Worm (Caenorhabditis elegans) whole organism, L2 larva: Measurements from ENCODE around the gene Y69A2AR.24.
A peak's percentile ranks its signal among the peaks of the same experiment; 100 is the strongest.

Experiments used
- R02D3.7 ChIP-seq: fragments of 150-350 bp; optimal IDR thresholded peaks from 2 replicates; lab custom pipeline; 2014; ENCODE audit warnings: missing biosample characterization, missing genetic modification characterization
- Y55F3AM.14 ChIP-seq: fragments of 200-800 bp; sonication (Bioruptor generic); optimal IDR thresholded peaks from 2 replicates; lab custom pipeline; 2018; ENCODE audit warnings: mild to moderate bottlenecking, missing genetic modification characterization, missing compliant biosample characterization
- ZK546.5 ChIP-seq: sonication (generic microtip); optimal IDR thresholded peaks from 2 replicates; lab custom pipeline; 2017; ENCODE audit warnings: missing biosample characterization, missing genetic modification characterization
- alr-1 ChIP-seq: fragments of 150-350 bp; optimal IDR thresholded peaks from 2 replicates; lab custom pipeline; 2014; ENCODE audit warnings: missing biosample characterization, missing genetic modification characterization
- aly-2 ChIP-seq: fragments of 150-350 bp; optimal IDR thresholded peaks from 2 replicates; lab custom pipeline; 2014; ENCODE audit warnings: missing biosample characterization, missing genetic modification characterization
- blmp-1 ChIP-seq: sonication (generic microtip); optimal IDR thresholded peaks from 2 replicates; lab custom pipeline; 2017; ENCODE audit warnings: missing genetic modification characterization, mild to moderate bottlenecking, missing compliant biosample characterization, antibody characterized with exemption, moderate library complexity; ENCODE audit not compliant: insufficient read depth
- ceh-16 ChIP-seq: fragments of 150-350 bp; optimal IDR thresholded peaks from 2 replicates; lab custom pipeline; 2014; ENCODE audit warnings: missing biosample characterization, missing genetic modification characterization
- crh-2 ChIP-seq: sonication (generic microtip); optimal IDR thresholded peaks from 2 replicates; lab custom pipeline; 2017; ENCODE audit warnings: missing biosample characterization, missing genetic modification characterization
- dmd-4 ChIP-seq: sonication (generic microtip); optimal IDR thresholded peaks from 2 replicates; lab custom pipeline; 2017; ENCODE audit warnings: missing biosample characterization, missing genetic modification characterization
- egl-27 ChIP-seq: sonication (generic microtip); optimal IDR thresholded peaks from 3 replicates; lab custom pipeline; 2017; ENCODE audit warnings: missing biosample characterization, missing genetic modification reagents, missing genetic modification characterization
- elt-1 ChIP-seq: fragments of 150-350 bp; optimal IDR thresholded peaks from 2 replicates; lab custom pipeline; 2014; ENCODE audit warnings: missing biosample characterization, missing genetic modification characterization
- elt-3 ChIP-seq: sonication (generic microtip); optimal IDR thresholded peaks from 2 replicates; lab custom pipeline; 2017; ENCODE audit warnings: missing biosample characterization, missing genetic modification characterization
- gmeb-1 ChIP-seq: fragments of 150-350 bp; optimal IDR thresholded peaks from 2 replicates; lab custom pipeline; 2014; ENCODE audit warnings: missing biosample characterization, missing genetic modification characterization
- lin-13 ChIP-seq: fragments of 150-350 bp; optimal IDR thresholded peaks from 2 replicates; lab custom pipeline; 2014; ENCODE audit warnings: missing biosample characterization, missing genetic modification reagents, missing genetic modification characterization
- lin-39 ChIP-seq: fragments of 150-350 bp; optimal IDR thresholded peaks from 2 replicates; lab custom pipeline; 2014; ENCODE audit warnings: missing biosample characterization, missing genetic modification reagents, missing genetic modification characterization
- lsy-2 ChIP-seq, 2 experiments: fragments of 150-350 bp in 1 of 2; sonication (generic microtip) in 1 of 2; optimal IDR thresholded peaks; 2 replicates each; lab custom pipeline; 2014 to 2017; ENCODE audit warnings: missing biosample characterization in 2 of 2, missing genetic modification characterization in 2 of 2
- mab-5 ChIP-seq: fragments of 150-350 bp; optimal IDR thresholded peaks from 2 replicates; lab custom pipeline; 2014; ENCODE audit warnings: missing biosample characterization, missing genetic modification characterization
- mdl-1 ChIP-seq, 2 experiments: fragments of 150-350 bp in 1 of 2; sonication (generic microtip) in 1 of 2; optimal IDR thresholded peaks; 2 replicates each; lab custom pipeline; 2017; ENCODE audit warnings: missing biosample characterization in 2 of 2, missing genetic modification characterization in 2 of 2
- nhr-10 ChIP-seq: sonication (generic microtip); optimal IDR thresholded peaks from 2 replicates; lab custom pipeline; 2017; ENCODE audit warnings: missing biosample characterization, missing genetic modification characterization
- nhr-11 ChIP-seq: fragments of 150-350 bp; optimal IDR thresholded peaks from 2 replicates; lab custom pipeline; 2014; ENCODE audit warnings: missing biosample characterization, missing genetic modification characterization
- nhr-23 ChIP-seq: fragments of 150-350 bp; optimal IDR thresholded peaks from 2 replicates; lab custom pipeline; 2014; ENCODE audit warnings: missing biosample characterization, missing genetic modification reagents, missing genetic modification characterization
- nhr-237 ChIP-seq: fragments of 150-350 bp; optimal IDR thresholded peaks from 2 replicates; lab custom pipeline; 2014; ENCODE audit warnings: missing biosample characterization, missing genetic modification characterization
- nhr-25 ChIP-seq: fragments of 150-350 bp; sonication (generic microtip); optimal IDR thresholded peaks from 3 replicates; lab custom pipeline; 2014; ENCODE audit warnings: missing biosample characterization, missing genetic modification characterization
- nhr-6 ChIP-seq: fragments of 150-350 bp; optimal IDR thresholded peaks from 2 replicates; lab custom pipeline; 2014; ENCODE audit warnings: missing biosample characterization, missing genetic modification characterization
- peb-1 ChIP-seq: fragments of 150-350 bp; optimal IDR thresholded peaks from 2 replicates; lab custom pipeline; 2014; ENCODE audit warnings: missing biosample characterization, missing genetic modification characterization
- skn-1 ChIP-seq: sonication (generic microtip); optimal IDR thresholded peaks from 2 replicates; lab custom pipeline; 2017; ENCODE audit warnings: missing biosample characterization, missing genetic modification characterization
- sma-3 ChIP-seq: sonication (generic microtip); optimal IDR thresholded peaks from 2 replicates; lab custom pipeline; 2016; ENCODE audit warnings: missing genetic modification reagents, missing genetic modification characterization, missing compliant biosample characterization
- sma-9 ChIP-seq, 2 experiments: fragments of 150-350 bp in 1 of 2; sonication (generic microtip) in 1 of 2; optimal IDR thresholded peaks; 2 replicates each; lab custom pipeline; 2014 to 2016; ENCODE audit warnings: missing genetic modification characterization in 2 of 2, mild to moderate bottlenecking in 1 of 2, missing biosample characterization in 1 of 2, missing compliant biosample characterization in 1 of 2, missing genetic modification reagents in 1 of 2, moderate library complexity in 1 of 2
- zag-1 ChIP-seq: fragments of 150-350 bp; optimal IDR thresholded peaks from 2 replicates; lab custom pipeline; 2014; ENCODE audit warnings: missing biosample characterization, missing genetic modification characterization
- ztf-1 ChIP-seq: fragments of 200-800 bp; sonication (Bioruptor generic); conservative IDR thresholded peaks from 2 replicates; pipeline ENCODE4 v1.3.6; 2022; ENCODE audit warnings: missing genetic modification characterization, missing compliant biosample characterization
- ztf-11 ChIP-seq: sonication (generic microtip); optimal IDR thresholded peaks from 2 replicates; lab custom pipeline; 2017; ENCODE audit warnings: missing biosample characterization, missing genetic modification characterization
- ztf-4 ChIP-seq: fragments of 150-350 bp; optimal IDR thresholded peaks from 2 replicates; lab custom pipeline; 2014; ENCODE audit warnings: missing biosample characterization, missing genetic modification characterization

Y69A2AR.24 gene

ce11 chrIV:2561358-2561757 lies 2.5 kb downstream of the Y69A2AR.24 start, which contains the start of gene Y69A2AR.46:
Gene Y69A2AR.46 (plus strand): TSS chrIV:2561658.
- TF ChIP-seq mdl-1 (tag; optimal IDR thresholded peaks at IDR 0.05; lab: Kevin White, UChicago), result no peak

ce11 chrIV:2556211-2556610 lies 7.7 kb downstream of the Y69A2AR.24 start:
- TF ChIP-seq nhr-23 (tag; lab: Kevin White, UChicago) (no peak), alr-1 (tag; lab: Kevin White, UChicago) (no peak), peb-1 (tag; lab: Kevin White, UChicago) (no peak)
- TF ChIP-seq, all 48 proteins: peak for 0

ce11 chrIV:2552855-2553254 lies 11.0 kb downstream of the Y69A2AR.24 start:
- TF ChIP-seq egl-27 (no peak), Y55F3AM.14 (GFP tag; lab: Kevin White, UChicago) (peak; percentile 14), elt-3 (tag; lab: Kevin White, UChicago) (no peak)

ce11 chrIV:2552276-2552675 lies 11.6 kb downstream of the Y69A2AR.24 start:
- no peak for TF ChIP-seq blmp-1 (tag; lab: Kevin White, UChicago)
- no peak for TF ChIP-seq nhr-25 (tag; lab: Kevin White, UChicago)
- no peak for TF ChIP-seq crh-2 (tag; lab: Kevin White, UChicago)
- no peak for TF ChIP-seq ztf-4 (tag; lab: Kevin White, UChicago)
- no peak for TF ChIP-seq nhr-11 (tag; lab: Kevin White, UChicago)
- no peak for TF ChIP-seq ceh-16 (tag; lab: Kevin White, UChicago)
- TF ChIP-seq sma-3 (GFP tag; lab: Kevin White, UChicago), result no peak
- TF ChIP-seq ztf-1 (GFP tag; lab: Robert Waterston, UW), result no peak
- TF ChIP-seq nhr-6, result no peak
- TF ChIP-seq alr-1 (tag; lab: Kevin White, UChicago), result no peak
- TF ChIP-seq ztf-11 (tag; lab: Kevin White, UChicago), result no peak
- TF ChIP-seq R02D3.7 (tag; lab: Kevin White, UChicago), result no peak
- TF ChIP-seq gmeb-1 (tag; lab: Kevin White, UChicago), result no peak
- TF ChIP-seq nhr-10, result no peak
- no peak for TF ChIP-seq skn-1 (tag; lab: Kevin White, UChicago)
- no peak for TF ChIP-seq elt-1 (tag; lab: Kevin White, UChicago)
- TF ChIP-seq zag-1 (tag; lab: Kevin White, UChicago), result no peak
- no peak for TF ChIP-seq sma-9 (GFP tag; optimal IDR thresholded peaks at IDR 0.05; lab: Kevin White, UChicago)
- TF ChIP-seq sma-9 (tag; optimal IDR thresholded peaks at IDR 0.05; lab: Kevin White, UChicago), result no peak
- TF ChIP-seq nhr-23 (tag; lab: Kevin White, UChicago), result no peak
- TF ChIP-seq nhr-237, result no peak

ce11 chrIV:2551838-2552237 lies 12.0 kb downstream of the Y69A2AR.24 start:
- no peak for TF ChIP-seq lin-39 (tag; lab: Kevin White, UChicago)
- TF ChIP-seq lin-13, result no peak
- no peak for TF ChIP-seq peb-1 (tag; lab: Kevin White, UChicago)
- TF ChIP-seq Y55F3AM.14 (GFP tag; lab: Kevin White, UChicago), result no peak
- no peak for TF ChIP-seq ZK546.5
- TF ChIP-seq aly-2 (tag; lab: Kevin White, UChicago), result no peak
- no peak for TF ChIP-seq nhr-10

ce11 chrIV:2551418-2551817 lies 12.5 kb downstream of the Y69A2AR.24 start, which contains the start of gene Y69A2AR.23:
Gene Y69A2AR.23 (minus strand): TSS chrIV:2551684.
- TF ChIP-seq mab-5 (tag; lab: Kevin White, UChicago) (no peak), nhr-11 (tag; lab: Kevin White, UChicago) (no peak), elt-3 (tag; lab: Kevin White, UChicago) (no peak), zag-1 (tag; lab: Kevin White, UChicago) (no peak), dmd-4 (tag; lab: Kevin White, UChicago) (no peak), nhr-23 (tag; lab: Kevin White, UChicago) (no peak), lsy-2 (tag; optimal IDR thresholded peaks at IDR 0.05; lab: Kevin White, UChicago) (no peak), nhr-25 (tag; lab: Kevin White, UChicago) (no peak)
- TF ChIP-seq, all 48 proteins: peak for 0
